Worm (Caenorhabditis elegans) whole organism, L1 larva: ENCODE measurements around the gene wee-1.3.

Experiments used
- ceh-82 ChIP-seq, 3 experiments: fragments of 150-350 bp in 1 of 3; sonication (generic microtip) in 2 of 3; optimal IDR thresholded peaks; 2 replicates each; lab custom pipeline; 2014 to 2017; ENCODE audit warnings: missing biosample characterization in 3 of 3, missing genetic modification characterization in 3 of 3
- efl-1 ChIP-seq, 4 experiments: fragments of 150-350 bp; optimal IDR thresholded peaks in 3 of 4; peaks in 1 of 4; 1 replicate in 1 of 4; 2 replicates in 3 of 4; lab custom pipeline; 2014; ENCODE audit warnings: missing biosample characterization in 2 of 4, missing genetic modification characterization in 2 of 4, missing genetic modification reagents in 2 of 4
- elt-3 ChIP-seq, 6 experiments: fragments of 150-350 bp in 1 of 6; sonication (generic microtip); optimal IDR thresholded peaks; 2 replicates each; lab custom pipeline; 2017 to 2018; ENCODE audit warnings: missing biosample characterization in 6 of 6, missing genetic modification characterization in 6 of 6, inconsistent platforms in 1 of 6
- fkh-10 ChIP-seq: sonication (generic microtip); optimal IDR thresholded peaks from 2 replicates; lab custom pipeline; 2017; ENCODE audit warnings: missing biosample characterization, missing genetic modification reagents, missing genetic modification characterization
- fkh-8 ChIP-seq: sonication (generic microtip); optimal IDR thresholded peaks from 2 replicates; lab custom pipeline; 2016; ENCODE audit warnings: mild to moderate bottlenecking, missing genetic modification characterization, missing compliant biosample characterization
- grh-1 ChIP-seq: fragments of 200-800 bp; sonication (Bioruptor generic); IDR thresholded peaks from 2 replicates; pipeline ENCODE4 v1.3.6; 2022; ENCODE audit warnings: missing genetic modification reagents, missing genetic modification characterization, missing compliant biosample characterization
- hlh-17 ChIP-seq: fragments of 200-800 bp; sonication (Bioruptor generic); optimal IDR thresholded peaks from 2 replicates; lab custom pipeline; 2018; ENCODE audit warnings: missing genetic modification characterization, mild to moderate bottlenecking, missing compliant biosample characterization, moderate library complexity, borderline replicate concordance
- hlh-4 ChIP-seq: sonication (generic microtip); optimal IDR thresholded peaks from 2 replicates; lab custom pipeline; 2016; ENCODE audit warnings: mild to moderate bottlenecking, missing genetic modification characterization, missing compliant biosample characterization
- hpl-2 ChIP-seq: fragments of 150-350 bp; optimal IDR thresholded peaks from 2 replicates; lab custom pipeline; 2014; ENCODE audit warnings: missing biosample characterization, missing genetic modification reagents, missing genetic modification characterization
- lin-14 ChIP-seq: fragments of 200-800 bp; sonication (Bioruptor generic); optimal IDR thresholded peaks from 2 replicates; lab custom pipeline; 2018; ENCODE audit warnings: mild to moderate bottlenecking, missing genetic modification characterization, moderate library complexity, missing compliant biosample characterization
- lsy-2 ChIP-seq, 2 experiments: fragments of 150-350 bp; optimal IDR thresholded peaks; 2 replicates each; lab custom pipeline; 2014; ENCODE audit warnings: missing biosample characterization in 2 of 2, missing genetic modification characterization in 2 of 2
- nhr-71 ChIP-seq: sonication (generic microtip); optimal IDR thresholded peaks from 2 replicates; lab custom pipeline; 2016; ENCODE audit warnings: mild to moderate bottlenecking, missing genetic modification characterization, moderate library complexity, missing compliant biosample characterization
- nhr-84 ChIP-seq: sonication (generic microtip); optimal IDR thresholded peaks from 2 replicates; lab custom pipeline; 2017; ENCODE audit warnings: missing biosample characterization, missing genetic modification characterization
- nhr-90 ChIP-seq: sonication (generic microtip); optimal IDR thresholded peaks from 2 replicates; lab custom pipeline; 2016; ENCODE audit warnings: mild to moderate bottlenecking, missing genetic modification characterization, missing compliant biosample characterization; ENCODE audit not compliant: poor library complexity
- unc-30 ChIP-seq: sonication (generic microtip); optimal IDR thresholded peaks from 2 replicates; lab custom pipeline; 2017; ENCODE audit warnings: missing biosample characterization, missing genetic modification characterization

wee-1.3 gene

ce11 chrII:9668959-9669358 is 47.3 kb downstream of the wee-1.3 start, which contains the start of gene taf-8 (continued):
- TF ChIP-seq grh-1 (GFP tag; lab: Robert Waterston, UW) (no peak), unc-30 (tag; lab: Kevin White, UChicago) (no peak), fkh-10 (no peak)

- TF ChIP-seq nhr-71 (tag; lab: Kevin White, UChicago), result peak; percentile 25
- peak in 1 of 2 experiments; percentile 58 for TF ChIP-seq lsy-2 (tag; optimal IDR thresholded peaks at IDR 0.05; lab: Kevin White, UChicago)
- TF ChIP-seq lin-14, result peak; percentile 5
- peak; percentile 21 to 27 for TF ChIP-seq efl-1 (optimal IDR thresholded peaks at IDR 0.05; lab: Kevin White, UChicago)
- TF ChIP-seq efl-1 (GFP tag; optimal IDR thresholded peaks at IDR 0.05 in 1 of 2; lab: Kevin White, UChicago), result no peak
- TF ChIP-seq elt-3 (tag; optimal IDR thresholded peaks at IDR 0.05; lab: Kevin White, UChicago), result no peak
- TF ChIP-seq hlh-4 (tag; lab: Kevin White, UChicago), result peak; percentile 22
- no peak for TF ChIP-seq nhr-90
- TF ChIP-seq ceh-82 (tag; optimal IDR thresholded peaks at IDR 0.05; lab: Kevin White, UChicago), result peak in 1 of 3 experiments; percentile 9
- TF ChIP-seq hlh-17 (GFP tag; lab: Kevin White, UChicago), result no peak
- TF ChIP-seq nhr-84, result no peak
- TF ChIP-seq, all 84 proteins: peak for 6
These were observed 48.9 kb downstream of the wee-1.3 start, which contains the start of gene ZK1320.11 for ce11 chrII:9667382-9667781. TSS of gene ZK1320.11 (plus strand) at chrII:9667624.

- TF ChIP-seq lin-14 (peak; percentile 15), fkh-8 (tag; lab: Kevin White, UChicago) (peak; percentile 38), hpl-2 (GFP tag; lab: Kevin White, UChicago) (no peak), nhr-71 (tag; lab: Kevin White, UChicago) (peak; percentile 22)
- TF ChIP-seq, all 84 proteins: peak for 3
These were observed 50.7 kb downstream of the wee-1.3 start, which contains the start of gene ZK1320.5 for ce11 chrII:9665577-9665976. TSS of gene ZK1320.5 (minus strand) at chrII:9665677.
